Fruit fly (Drosophila melanogaster) whole organism, pupa: ENCODE results near the gene CG12194.
A peak's percentile ranks its signal among the peaks of the same experiment; 100 is the strongest.

Experiments used
- CG10348 ChIP-seq: fragments of 200-800 bp; sonication (Bioruptor generic); IDR thresholded peaks from 2 replicates; pipeline ENCODE4 v1.3.6; 2022; ENCODE audit warnings: missing biosample characterization, missing genetic modification characterization
- CG12605 ChIP-seq: fragments of 200-800 bp; sonication (Bioruptor generic); IDR thresholded peaks from 2 replicates; pipeline ENCODE4 v1.3.6; 2022; ENCODE audit warnings: missing biosample characterization, missing genetic modification characterization
- CG13204 ChIP-seq: fragments of 200-800 bp; sonication (Bioruptor generic); optimal IDR thresholded peaks from 2 replicates; lab custom pipeline; 2018; ENCODE audit warnings: missing biosample characterization, mild to moderate bottlenecking, missing genetic modification characterization, moderate library complexity
- CG14655 ChIP-seq: fragments of 200-800 bp; sonication (Bioruptor generic); optimal IDR thresholded peaks from 3 replicates; lab custom pipeline; 2017; ENCODE audit warnings: mild to moderate bottlenecking, missing biosample characterization, missing genetic modification reagents, missing genetic modification characterization
- CG15710 ChIP-seq: fragments of 200-800 bp; sonication (Bioruptor generic); optimal IDR thresholded peaks from 2 replicates; lab custom pipeline; 2018; ENCODE audit warnings: missing biosample characterization, mild to moderate bottlenecking, missing genetic modification characterization, moderate library complexity
- CG17806 ChIP-seq: fragments of 200-800 bp; sonication (Bioruptor generic); optimal IDR thresholded peaks from 2 replicates; lab custom pipeline; 2018; ENCODE audit warnings: missing biosample characterization, mild to moderate bottlenecking, missing genetic modification characterization, moderate library complexity
- CG32121 ChIP-seq: fragments of 200-800 bp; sonication (Bioruptor generic); IDR thresholded peaks from 2 replicates; pipeline ENCODE4 v1.3.6; 2022; ENCODE audit warnings: missing biosample characterization, missing genetic modification characterization
- CG34367 ChIP-seq: fragments of 200-800 bp; sonication (Bioruptor generic); optimal IDR thresholded peaks from 2 replicates; lab custom pipeline; 2018; ENCODE audit warnings: missing biosample characterization, mild to moderate bottlenecking, missing genetic modification characterization
- CG4496 ChIP-seq: fragments of 200-800 bp; sonication (Bioruptor generic); IDR thresholded peaks from 3 replicates; pipeline ENCODE4 v1.3.6; 2022; ENCODE audit warnings: missing biosample characterization, missing genetic modification characterization
- CG8159 ChIP-seq: fragments of 200-800 bp; sonication (Bioruptor generic); optimal IDR thresholded peaks from 3 replicates; lab custom pipeline; 2018; ENCODE audit warnings: missing biosample characterization, mild to moderate bottlenecking, missing genetic modification characterization, moderate library complexity
- CG8301 ChIP-seq: fragments of 200-800 bp; sonication (Bioruptor generic); optimal IDR thresholded peaks from 2 replicates; lab custom pipeline; 2018; ENCODE audit warnings: missing biosample characterization, mild to moderate bottlenecking, missing genetic modification characterization
- CG9948 ChIP-seq: fragments of 200-800 bp; sonication (Bioruptor generic); optimal IDR thresholded peaks from 2 replicates; lab custom pipeline; 2018; ENCODE audit warnings: missing biosample characterization, mild to moderate bottlenecking, missing genetic modification characterization, moderate library complexity
- D1 ChIP-seq: fragments of 200-800 bp; sonication (Bioruptor generic); optimal IDR thresholded peaks from 2 replicates; lab custom pipeline; 2018; ENCODE audit warnings: missing biosample characterization, mild to moderate bottlenecking, missing genetic modification characterization, moderate library complexity
- EcR ChIP-seq: fragments of 200-800 bp; sonication (Bioruptor generic); optimal IDR thresholded peaks from 3 replicates; lab custom pipeline; 2019; ENCODE audit warnings: missing biosample characterization, missing genetic modification characterization, mild to moderate bottlenecking, moderate library complexity, missing genetic modification reagents
- Ets98B ChIP-seq: fragments of 200-800 bp; sonication (Bioruptor generic); IDR thresholded peaks from 2 replicates; pipeline ENCODE4 v1.3.6; 2022; ENCODE audit warnings: missing biosample characterization, missing genetic modification characterization
- Pif1A ChIP-seq: fragments of 200-800 bp; sonication (Bioruptor generic); optimal IDR thresholded peaks from 3 replicates; lab custom pipeline; 2016; ENCODE audit warnings: missing biosample characterization, missing genetic modification characterization
- Pif1B ChIP-seq: fragments of 200-800 bp; sonication (Bioruptor generic); optimal IDR thresholded peaks from 3 replicates; lab custom pipeline; 2016; ENCODE audit warnings: missing biosample characterization, missing genetic modification characterization
- Snoo ChIP-seq: fragments of 200-800 bp; sonication (Bioruptor generic); optimal IDR thresholded peaks from 3 replicates; lab custom pipeline; 2017; ENCODE audit warnings: missing biosample characterization, mild to moderate bottlenecking, missing genetic modification characterization, inconsistent platforms
- fd96Ca ChIP-seq: fragments of 200-800 bp; sonication (Bioruptor generic); IDR thresholded peaks from 3 replicates; pipeline ENCODE4 v1.3.6; 2022; ENCODE audit warnings: missing biosample characterization, missing genetic modification characterization
- gl ChIP-seq: fragments of 200-800 bp; sonication (Bioruptor generic); optimal IDR thresholded peaks from 2 replicates; lab custom pipeline; 2018; ENCODE audit warnings: missing biosample characterization, mild to moderate bottlenecking, missing genetic modification characterization
- rn ChIP-seq: fragments of 200-800 bp; sonication (Bioruptor generic); IDR thresholded peaks from 2 replicates; pipeline ENCODE4 v1.3.6; 2022; ENCODE audit warnings: missing biosample characterization, missing genetic modification characterization

Gene CG12194

DNA sequence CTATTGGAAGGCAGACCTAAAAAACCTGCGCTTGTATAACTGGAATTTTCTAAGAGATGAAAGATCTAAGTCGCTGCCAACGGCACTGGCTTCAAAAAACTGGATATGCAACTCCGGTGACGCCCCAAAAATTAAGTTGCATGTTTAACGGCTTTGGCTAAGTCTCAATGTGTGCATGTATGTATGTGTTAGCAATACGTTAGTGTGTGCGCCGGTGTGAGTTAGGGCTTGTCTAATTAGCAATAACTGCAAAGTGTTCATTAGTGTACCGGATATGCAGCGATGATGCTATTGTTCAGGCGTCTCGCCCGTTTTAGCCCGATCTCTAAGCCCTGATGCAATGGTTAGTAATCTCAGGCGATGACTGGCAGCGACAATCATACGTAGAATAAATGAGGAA is 39.3 kb upstream of the CG12194 start:
- TF ChIP-seq fd96Ca (GFP tag; lab: Robert Waterston, UW) (no peak), CG9948 (no peak), CG8301 (tag; lab: Kevin White, UChicago) (no peak)

DNA sequence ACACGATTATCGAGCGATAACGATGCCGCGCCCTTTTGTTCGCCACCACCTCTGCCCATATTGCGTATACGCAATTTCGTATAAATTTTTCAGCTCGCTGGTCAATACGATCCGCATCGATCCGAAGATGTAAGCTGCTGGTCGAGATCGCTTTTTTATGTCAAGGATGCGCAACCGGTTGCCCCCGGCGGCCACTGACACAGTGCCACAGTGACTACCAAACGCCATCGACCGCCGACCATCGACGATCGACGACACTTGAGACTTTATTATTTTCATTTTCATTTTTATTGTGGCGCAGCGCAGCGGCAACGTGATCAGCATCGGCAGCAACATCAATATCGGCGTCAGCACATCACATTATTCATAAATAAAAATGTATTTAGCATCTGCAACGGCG is 38.1 kb upstream of the CG12194 start:
- TF ChIP-seq EcR (GFP tag; lab: Kevin White, UChicago) (peak; percentile 95), gl (tag; lab: Kevin White, UChicago) (no peak), CG4496 (GFP tag; lab: Robert Waterston, UW) (no peak)

- TF ChIP-seq Snoo (tag; lab: Kevin White, UChicago), result no peak
- 0 out of 2 replicates have a peak, but pooled peaks have one; percentile 23 for TF ChIP-seq Ets98B (GFP tag; lab: Robert Waterston, UW)
These were observed 36.4 kb upstream of the CG12194 start, which contains the start of gene slf for dm6 chr2L:4801705-4802216. Gene slf (minus strand): TSS chr2L:4801923.

- TF ChIP-seq CG14655 (GFP tag; lab: Kevin White, UChicago), result no peak
- peak; percentile 3 for TF ChIP-seq CG17806 (tag; lab: Kevin White, UChicago)
- peak; percentile 14 for TF ChIP-seq CG8159
These were observed 32.0 kb upstream of the CG12194 start for dm6 chr2L:4806109-4806508.

DNA sequence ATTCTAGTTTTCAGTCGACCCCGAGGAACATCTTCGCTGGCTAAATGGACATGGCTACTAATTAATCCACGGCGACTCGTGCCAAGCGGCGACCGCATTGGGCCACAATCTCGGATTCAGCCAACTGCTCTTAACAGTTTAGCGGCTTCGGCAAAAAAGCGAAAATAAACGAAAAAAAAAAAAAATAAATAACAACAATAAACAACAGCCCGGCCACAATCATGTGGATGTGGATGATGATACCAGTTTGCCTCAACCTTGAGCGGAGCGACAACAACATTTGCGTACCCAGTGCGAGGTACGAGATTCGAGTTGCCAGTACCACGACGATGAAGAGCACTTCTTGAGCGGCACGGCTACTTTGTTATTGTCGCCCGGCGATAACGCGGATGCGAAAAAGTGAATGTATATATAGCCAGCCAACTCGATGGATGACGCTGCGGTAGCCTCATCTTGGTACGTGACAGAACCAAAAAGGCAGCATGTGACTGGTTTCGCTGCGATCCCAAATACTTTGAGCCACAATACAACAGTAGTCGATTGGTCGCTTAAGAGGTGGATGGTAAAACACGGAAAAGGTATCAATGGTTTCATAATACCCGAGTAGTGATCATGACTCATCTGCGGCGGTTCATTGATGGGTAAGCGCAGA is 30.1 kb upstream of the CG12194 start:
- TF ChIP-seq Pif1A (GFP tag; lab: Kevin White, UChicago) (no peak), CG9948 (no peak), CG17806 (tag; lab: Kevin White, UChicago) (no peak), CG13204 (GFP tag; lab: Kevin White, UChicago) (peak; percentile 67), CG12605 (GFP tag; lab: Robert Waterston, UW) (no peak), CG15710 (no peak), CG8159 (no peak), EcR (GFP tag; lab: Kevin White, UChicago) (peak; percentile 63)

dm6 chr2L:4810044-4810609 is 28.0 kb upstream of the CG12194 start:
- TF ChIP-seq CG17806 (tag; lab: Kevin White, UChicago) (peak; percentile 10), Ets98B (GFP tag; lab: Robert Waterston, UW) (peak; percentile 64), CG4496 (GFP tag; lab: Robert Waterston, UW) (peak; percentile 66), CG34367 (no peak), CG15710 (peak; percentile 32), gl (tag; lab: Kevin White, UChicago) (no peak), CG14655 (GFP tag; lab: Kevin White, UChicago) (no peak), CG13204 (GFP tag; lab: Kevin White, UChicago) (no peak), fd96Ca (GFP tag; lab: Robert Waterston, UW) (peak; percentile 43; the same call in 1 of the 3 replicates), CG32121 (GFP tag; lab: Robert Waterston, UW) (peak; percentile 51; the same call in 1 of the 2 replicates), Snoo (tag; lab: Kevin White, UChicago) (peak; percentile 35), Pif1A (GFP tag; lab: Kevin White, UChicago) (peak; percentile 9), CG10348 (GFP tag; lab: Robert Waterston, UW) (no peak), CG9948 (no peak), CG12605 (GFP tag; lab: Robert Waterston, UW) (peak; percentile 88), rn (no peak), EcR (GFP tag; lab: Kevin White, UChicago) (no peak), CG8301 (tag; lab: Kevin White, UChicago) (no peak), Pif1B (GFP tag; lab: Kevin White, UChicago) (peak; percentile 46), CG8159 (no peak), D1 (peak; percentile 69)

DNA sequence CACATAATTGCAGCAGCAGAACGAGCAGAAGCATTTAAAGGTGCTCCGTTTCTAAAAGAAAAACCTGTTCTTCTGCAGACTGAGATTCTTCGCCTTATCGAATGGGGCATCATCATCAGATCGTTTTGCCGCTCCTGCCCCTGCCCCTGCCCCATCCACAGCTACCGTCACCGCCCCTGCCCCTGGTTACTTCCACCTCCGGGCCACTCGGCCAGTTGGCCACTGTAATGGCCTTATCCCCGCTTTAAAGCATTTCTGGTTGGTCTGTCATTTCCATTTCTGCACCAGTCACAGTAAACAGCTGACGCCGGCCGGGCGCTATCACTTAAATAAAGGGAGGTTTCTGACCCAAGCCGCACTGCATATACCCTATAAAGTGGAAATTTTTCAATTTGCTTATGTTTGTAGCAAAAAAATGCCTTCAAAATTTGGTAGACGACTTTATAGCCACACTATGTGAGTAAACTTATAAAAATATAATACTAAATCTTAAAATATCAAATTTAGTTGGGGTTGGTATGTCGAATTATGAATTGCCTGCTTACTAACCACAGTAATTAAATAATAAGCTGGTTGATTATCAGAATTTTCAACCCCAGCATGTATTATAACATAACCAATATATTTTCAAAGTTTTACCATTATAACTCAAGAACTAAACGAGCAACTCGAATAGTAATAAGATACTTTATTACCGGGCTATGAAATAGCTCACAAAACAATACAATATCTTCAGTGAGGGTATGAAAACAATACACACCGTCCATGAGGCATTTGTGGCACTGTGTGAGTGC is 27.3 kb upstream of the CG12194 start:
- TF ChIP-seq Snoo (tag; lab: Kevin White, UChicago) (peak; percentile 67), Pif1A (GFP tag; lab: Kevin White, UChicago) (peak; percentile 55), CG4496 (GFP tag; lab: Robert Waterston, UW) (0 out of 3 replicates have a peak, but pooled peaks have one; percentile 14), CG12605 (GFP tag; lab: Robert Waterston, UW) (no peak), D1 (no peak), CG8301 (tag; lab: Kevin White, UChicago) (peak; percentile 62), CG32121 (GFP tag; lab: Robert Waterston, UW) (no peak), rn (no peak), CG8159 (peak; percentile 81), Pif1B (GFP tag; lab: Kevin White, UChicago) (peak; percentile 54), CG15710 (peak; percentile 58), CG10348 (GFP tag; lab: Robert Waterston, UW) (no peak), CG13204 (GFP tag; lab: Kevin White, UChicago) (peak; percentile 44), fd96Ca (GFP tag; lab: Robert Waterston, UW) (no peak), gl (tag; lab: Kevin White, UChicago) (no peak), EcR (GFP tag; lab: Kevin White, UChicago) (peak; percentile 61), CG14655 (GFP tag; lab: Kevin White, UChicago) (peak; percentile 80), Ets98B (GFP tag; lab: Robert Waterston, UW) (0 out of 2 replicates have a peak, but pooled peaks have one; percentile 10), CG17806 (tag; lab: Kevin White, UChicago) (peak; percentile 10), CG34367 (peak; percentile 6), CG9948 (peak; percentile 56)
